Fruit fly (Drosophila melanogaster) whole organism, embryonic: ENCODE results near the gene CG6006.

Experiments used
- Adf1 ChIP-seq: fragments of 200-800 bp; sonication (Bioruptor generic); IDR thresholded peaks from 2 replicates; pipeline ENCODE4 v1.3.6; 2022; ENCODE audit warnings: missing biosample characterization, missing genetic modification characterization
- CG10267 ChIP-seq: fragments of 200-800 bp; sonication (Bioruptor generic); optimal IDR thresholded peaks from 2 replicates; lab custom pipeline; 2018; ENCODE audit warnings: missing biosample characterization, mild to moderate bottlenecking, missing genetic modification characterization, moderate library complexity
- CG14710 ChIP-seq: fragments of 200-800 bp; sonication (Bioruptor generic); optimal IDR thresholded peaks from 3 replicates; lab custom pipeline; 2019; ENCODE audit warnings: missing biosample characterization, mild to moderate bottlenecking, missing genetic modification characterization, moderate library complexity
- CG1529 ChIP-seq: fragments of 200-800 bp; sonication (Bioruptor generic); optimal IDR thresholded peaks from 3 replicates; lab custom pipeline; 2018; ENCODE audit warnings: missing biosample characterization, missing genetic modification characterization
- CG1603 ChIP-seq: fragments of 200-800 bp; sonication (Bioruptor generic); optimal IDR thresholded peaks from 2 replicates; lab custom pipeline; 2019; ENCODE audit warnings: missing biosample characterization, mild to moderate bottlenecking, missing genetic modification characterization, moderate library complexity
- CG1647 ChIP-seq: fragments of 200-800 bp; sonication (Bioruptor generic); optimal IDR thresholded peaks from 3 replicates; lab custom pipeline; 2016; ENCODE audit warnings: missing biosample characterization, missing genetic modification characterization
- CG18262 ChIP-seq: fragments of 200-800 bp; optimal IDR thresholded peaks from 3 replicates; lab custom pipeline; 2019; ENCODE audit warnings: missing biosample characterization, mild to moderate bottlenecking, missing genetic modification characterization, moderate library complexity
- CG2120 ChIP-seq: fragments of 200-800 bp; sonication (Bioruptor generic); optimal IDR thresholded peaks from 3 replicates; lab custom pipeline; 2016; ENCODE audit warnings: missing biosample characterization, missing genetic modification characterization
- CG2199 ChIP-seq: fragments of 200-800 bp; sonication (Bioruptor generic); IDR thresholded peaks from 3 replicates; pipeline ENCODE4 v1.3.6; 2022; ENCODE audit warnings: missing biosample characterization, missing genetic modification characterization
- CG4282 ChIP-seq: fragments of 200-800 bp; sonication (Bioruptor generic); optimal IDR thresholded peaks from 2 replicates; lab custom pipeline; 2016; ENCODE audit warnings: missing biosample characterization, missing genetic modification characterization
- CG4424 ChIP-seq: fragments of 200-800 bp; sonication (Bioruptor generic); optimal IDR thresholded peaks from 3 replicates; lab custom pipeline; 2016; ENCODE audit warnings: missing biosample characterization, missing genetic modification characterization
- CG6272 ChIP-seq: fragments of 200-800 bp; sonication (Bioruptor generic); IDR thresholded peaks from 2 replicates; pipeline ENCODE4 v1.3.6; 2022; ENCODE audit warnings: missing biosample characterization, missing genetic modification characterization
- CG7556 ChIP-seq: fragments of 200-800 bp; sonication (Bioruptor generic); optimal IDR thresholded peaks from 2 replicates; lab custom pipeline; 2017; ENCODE audit warnings: missing biosample characterization, mild to moderate bottlenecking, missing genetic modification characterization
- CG8281 ChIP-seq: fragments of 200-800 bp; sonication (Bioruptor generic); optimal IDR thresholded peaks from 2 replicates; lab custom pipeline; 2018; ENCODE audit warnings: missing biosample characterization, mild to moderate bottlenecking, missing genetic modification characterization, moderate library complexity
- CG8359 ChIP-seq: fragments of 200-800 bp; sonication (Bioruptor generic); optimal IDR thresholded peaks from 2 replicates; lab custom pipeline; 2017; ENCODE audit warnings: missing biosample characterization, mild to moderate bottlenecking, missing genetic modification characterization, borderline replicate concordance
- CG9817 ChIP-seq: fragments of 200-800 bp; sonication (Bioruptor generic); optimal IDR thresholded peaks from 2 replicates; lab custom pipeline; 2018; ENCODE audit warnings: missing biosample characterization, mild to moderate bottlenecking, missing genetic modification characterization, moderate library complexity
- CG9876 ChIP-seq: fragments of 200-800 bp; sonication (Bioruptor generic); optimal IDR thresholded peaks from 2 replicates; lab custom pipeline; 2016; ENCODE audit warnings: missing biosample characterization, missing genetic modification characterization
- Dad ChIP-seq: fragments of 200-800 bp; sonication (Bioruptor generic); optimal IDR thresholded peaks from 3 replicates; lab custom pipeline; 2016; ENCODE audit warnings: missing biosample characterization, missing genetic modification characterization
- Elba2 ChIP-seq: fragments of 200-800 bp; sonication (Bioruptor generic); optimal IDR thresholded peaks from 3 replicates; lab custom pipeline; 2016; ENCODE audit warnings: missing biosample characterization, missing genetic modification characterization
- Ets65A ChIP-seq: fragments of 200-800 bp; sonication (Bioruptor generic); peaks from one replicate; lab custom pipeline; 2016; ENCODE audit warnings: missing biosample characterization, missing genetic modification characterization
- Ets97D ChIP-seq: fragments of 200-800 bp; sonication (Bioruptor generic); optimal IDR thresholded peaks from 3 replicates; lab custom pipeline; 2016; ENCODE audit warnings: missing biosample characterization, missing genetic modification characterization
- Fer1 ChIP-seq: fragments of 200-800 bp; sonication (Bioruptor generic); optimal IDR thresholded peaks from 2 replicates; lab custom pipeline; 2017; ENCODE audit warnings: missing biosample characterization, mild to moderate bottlenecking, missing genetic modification characterization
- GATAe ChIP-seq: fragments of 200-800 bp; sonication (Bioruptor generic); conservative IDR thresholded peaks from 2 replicates; pipeline ENCODE4 v1.3.6; 2022; ENCODE audit warnings: missing biosample characterization, missing genetic modification characterization
- HLH4C ChIP-seq: fragments of 200-800 bp; sonication (Bioruptor generic); IDR thresholded peaks from 3 replicates; pipeline ENCODE4 v1.3.6; 2022; ENCODE audit warnings: missing biosample characterization, missing genetic modification characterization; ENCODE audit not compliant: partially characterized antibody
- Hr78 ChIP-seq, 2 experiments: fragments of 200-800 bp in 1 of 2; fragments of >200 bp in 1 of 2; sonication (Bioruptor generic) in 1 of 2; optimal IDR thresholded peaks; 2 replicates each; lab custom pipeline; 2017 to 2019; ENCODE audit warnings: missing biosample characterization in 2 of 2, missing genetic modification characterization in 2 of 2, mild to moderate bottlenecking in 1 of 2, moderate library complexity in 1 of 2
- Jarid2 ChIP-seq: fragments of 200-800 bp; sonication (Bioruptor generic); optimal IDR thresholded peaks from 3 replicates; lab custom pipeline; 2017; ENCODE audit warnings: mild to moderate bottlenecking, missing biosample characterization, missing genetic modification reagents, missing genetic modification characterization
- MTF-1 ChIP-seq: fragments of 200-800 bp; sonication (Bioruptor generic); optimal IDR thresholded peaks from 2 replicates; lab custom pipeline; 2018; ENCODE audit warnings: missing biosample characterization, mild to moderate bottlenecking, missing genetic modification characterization, borderline replicate concordance
- Oaz ChIP-seq: fragments of 200-800 bp; sonication (Bioruptor generic); IDR thresholded peaks from 2 replicates; pipeline ENCODE4 v1.3.6; 2022; ENCODE audit warnings: missing biosample characterization, missing genetic modification characterization
- Opbp ChIP-seq: fragments of 200-800 bp; sonication (Bioruptor generic); IDR thresholded peaks from 3 replicates; pipeline ENCODE4 v1.3.6; 2022; ENCODE audit warnings: missing biosample characterization, missing genetic modification characterization; ENCODE audit not compliant: partially characterized antibody
- Sox102F ChIP-seq: fragments of 200-800 bp; sonication (Bioruptor generic); optimal IDR thresholded peaks from 2 replicates; lab custom pipeline; 2018; ENCODE audit warnings: missing biosample characterization, mild to moderate bottlenecking, missing genetic modification characterization, moderate library complexity
- Sry-δ ChIP-seq: fragments of 200-800 bp; sonication (Bioruptor generic); optimal IDR thresholded peaks from 2 replicates; lab custom pipeline; 2016; ENCODE audit warnings: missing biosample characterization, missing genetic modification characterization
- Xrp1 ChIP-seq: fragments of 200-800 bp; sonication (Bioruptor generic); IDR thresholded peaks from 2 replicates; pipeline ENCODE4 v1.3.6; 2022; ENCODE audit warnings: missing biosample characterization, missing genetic modification characterization
- aop ChIP-seq: fragments of 200-800 bp; sonication (Bioruptor generic); IDR thresholded peaks from 2 replicates; pipeline ENCODE4 v1.3.6; 2022; ENCODE audit warnings: missing biosample characterization, missing genetic modification characterization
- br ChIP-seq: fragments of >200 bp; optimal IDR thresholded peaks from 2 replicates; lab custom pipeline; 2017
- dati ChIP-seq: fragments of 200-800 bp; sonication (Bioruptor generic); IDR thresholded peaks from 2 replicates; pipeline ENCODE4 v1.3.6; 2022; ENCODE audit warnings: missing biosample characterization, missing genetic modification characterization
- ind ChIP-seq: fragments of 200-800 bp; sonication (Bioruptor generic); optimal IDR thresholded peaks from 3 replicates; lab custom pipeline; 2016; ENCODE audit warnings: missing biosample characterization, missing genetic modification characterization
- inv ChIP-seq: fragments of 200-800 bp; sonication (Bioruptor generic); IDR thresholded peaks from 2 replicates; pipeline ENCODE4 v1.3.6; 2022; ENCODE audit warnings: missing biosample characterization, missing genetic modification characterization; ENCODE audit not compliant: partially characterized antibody
- jumu ChIP-seq: fragments of 200-800 bp; sonication (Bioruptor generic); optimal IDR thresholded peaks from 3 replicates; lab custom pipeline; 2016; ENCODE audit warnings: missing biosample characterization, missing genetic modification characterization
- kah ChIP-seq: fragments of 200-800 bp; sonication (Bioruptor generic); optimal IDR thresholded peaks from 2 replicates; lab custom pipeline; 2018; ENCODE audit warnings: missing biosample characterization, mild to moderate bottlenecking, missing genetic modification characterization
- kni ChIP-seq: fragments of 200-800 bp; sonication (Bioruptor generic); optimal IDR thresholded peaks from 3 replicates; lab custom pipeline; 2017; ENCODE audit warnings: mild to moderate bottlenecking, missing biosample characterization, missing genetic modification reagents, missing genetic modification characterization
- pros ChIP-seq: fragments of 200-800 bp; sonication (Bioruptor generic); optimal IDR thresholded peaks from 3 replicates; lab custom pipeline; 2019; ENCODE audit warnings: missing biosample characterization, mild to moderate bottlenecking, missing genetic modification characterization, moderate library complexity
- seq ChIP-seq: fragments of 200-800 bp; sonication (Bioruptor generic); IDR thresholded peaks from 2 replicates; pipeline ENCODE4 v1.3.6; 2022; ENCODE audit warnings: missing biosample characterization, missing genetic modification characterization
- stc ChIP-seq: fragments of 200-800 bp; sonication (Bioruptor generic); IDR thresholded peaks from 2 replicates; pipeline ENCODE4 v1.3.6; 2022; ENCODE audit warnings: missing biosample characterization, missing genetic modification characterization
- trem ChIP-seq: fragments of 200-800 bp; optimal IDR thresholded peaks from 3 replicates; lab custom pipeline; 2019; ENCODE audit warnings: missing biosample characterization, mild to moderate bottlenecking, missing genetic modification characterization, moderate library complexity
- tx ChIP-seq: fragments of 200-800 bp; sonication (Bioruptor generic); optimal IDR thresholded peaks from 2 replicates; lab custom pipeline; 2016; ENCODE audit warnings: missing biosample characterization, missing genetic modification characterization
- vfl ChIP-seq: fragments of 200-800 bp; sonication (Bioruptor generic); optimal IDR thresholded peaks from 2 replicates; lab custom pipeline; 2016; ENCODE audit warnings: missing biosample characterization, missing genetic modification characterization
- vnd ChIP-seq: fragments of 200-800 bp; sonication (Bioruptor generic); IDR thresholded peaks from 3 replicates; pipeline ENCODE4 v1.3.6; 2022; ENCODE audit warnings: missing biosample characterization, missing genetic modification characterization; ENCODE audit not compliant: partially characterized antibody
- zfh2 ChIP-seq: fragments of 200-800 bp; sonication (Bioruptor generic); optimal IDR thresholded peaks from 2 replicates; lab custom pipeline; 2016; ENCODE audit warnings: missing biosample characterization, missing genetic modification characterization

The CG6006 gene

dm6 chr3R:16205155-16205778 is 50.5 kb downstream of the CG6006 start, which contains the start of gene mtSSB (continued):
- peak; percentile 87 for TF ChIP-seq CG10267 (tag; lab: Kevin White, UChicago)
- peak; percentile 55 for TF ChIP-seq zfh2 (GFP tag; lab: Kevin White, UChicago)
- TF ChIP-seq aop (GFP tag; lab: Robert Waterston, UW), result peak; percentile 61; the same call in 1 of the 2 replicates
- peak in 1 of 2 experiments; percentile 57 for TF ChIP-seq Hr78 (GFP tag; optimal IDR thresholded peaks at IDR 0.05; lab: Kevin White, UChicago)
- peak; percentile 85 for TF ChIP-seq ind (GFP tag; lab: Kevin White, UChicago)
- TF ChIP-seq CG2199 (GFP tag; lab: Robert Waterston, UW), result peak; percentile 97
- TF ChIP-seq CG8281 (tag; lab: Kevin White, UChicago), result peak; percentile 40
- TF ChIP-seq dati (GFP tag; lab: Robert Waterston, UW), result peak; percentile 77
- peak; percentile 78 for TF ChIP-seq CG14710 (tag; lab: Kevin White, UChicago)
- no peak for TF ChIP-seq CG8359
- peak; percentile 62 for TF ChIP-seq Jarid2
- peak; percentile 91 for TF ChIP-seq trem (tag; lab: Kevin White, UChicago)
- TF ChIP-seq vfl (GFP tag; lab: Kevin White, UChicago), result peak; percentile 65
- TF ChIP-seq vnd (GFP tag; lab: Robert Waterston, UW), result peak; percentile 99
- TF ChIP-seq stc, result peak; percentile 76
- peak; percentile 83 for TF ChIP-seq seq (GFP tag; lab: Robert Waterston, UW)
- peak; percentile 97 for TF ChIP-seq Ets65A (GFP tag; lab: Kevin White, UChicago)
- TF ChIP-seq CG1647 (GFP tag; lab: Kevin White, UChicago), result peak; percentile 73
- peak; percentile 68 for TF ChIP-seq Dad (GFP tag; lab: Kevin White, UChicago)
- peak; percentile 63 for TF ChIP-seq Sry-δ
- peak; percentile 55 for TF ChIP-seq CG1529
- TF ChIP-seq inv (GFP tag; lab: Robert Waterston, UW), result peak; percentile 99
- TF ChIP-seq Opbp (GFP tag; lab: Robert Waterston, UW), result peak; percentile 99
- TF ChIP-seq br (lab: Kevin White, UChicago), result no peak
- TF ChIP-seq CG6272 (GFP tag; lab: Robert Waterston, UW), result peak; percentile 50
- TF ChIP-seq Sox102F (GFP tag; lab: Kevin White, UChicago), result peak; percentile 90
- peak; percentile 81 for TF ChIP-seq CG1603 (tag; lab: Kevin White, UChicago)
- peak; percentile 85 for TF ChIP-seq CG2120
- no peak for TF ChIP-seq kah (GFP tag; lab: Kevin White, UChicago)
- TF ChIP-seq Oaz, result peak; percentile 65
- TF ChIP-seq tx (GFP tag; lab: Kevin White, UChicago), result peak; percentile 77
- peak; percentile 58 for TF ChIP-seq Elba2 (GFP tag; lab: Kevin White, UChicago)
- TF ChIP-seq pros (GFP tag; lab: Kevin White, UChicago), result peak; percentile 17
- TF ChIP-seq jumu, result peak; percentile 77
- TF ChIP-seq CG9817, result peak; percentile 87
- TF ChIP-seq kni, result peak; percentile 68
- peak; percentile 88 for TF ChIP-seq CG9876 (GFP tag; lab: Kevin White, UChicago)
- TF ChIP-seq Ets97D (GFP tag; lab: Kevin White, UChicago), result peak; percentile 59
- TF ChIP-seq Xrp1 (GFP tag; lab: Robert Waterston, UW), result peak; percentile 60; the same call in 1 of the 2 replicates
- TF ChIP-seq CG7556 (GFP tag; lab: Kevin White, UChicago), result peak; percentile 57
- TF ChIP-seq Adf1 (GFP tag; lab: Robert Waterston, UW), result peak; percentile 56; the same call in 1 of the 2 replicates
- TF ChIP-seq HLH4C (GFP tag; lab: Robert Waterston, UW), result peak; percentile 99
- TF ChIP-seq CG4282, result peak; percentile 59
- TF ChIP-seq CG18262 (tag; lab: Kevin White, UChicago), result peak; percentile 74
- peak; percentile 77 for TF ChIP-seq Fer1 (GFP tag; lab: Kevin White, UChicago)
- TF ChIP-seq MTF-1 (GFP tag; lab: Kevin White, UChicago), result peak; percentile 90
- TF ChIP-seq GATAe (GFP tag; lab: Robert Waterston, UW), result peak; percentile 65
- peak; percentile 87 for TF ChIP-seq CG4424 (GFP tag; lab: Kevin White, UChicago)
